Fruit fly (Drosophila melanogaster) whole organism, embryonic: ENCODE results near the gene CG5850.

ENCODE experiments used
- CG11247 ChIP-seq: fragments of 200-800 bp; sonication (Bioruptor generic); IDR thresholded peaks from 2 replicates; pipeline ENCODE4 v1.3.6; 2022; ENCODE audit warnings: missing biosample characterization, missing genetic modification characterization
- CG12219 ChIP-seq: fragments of 200-800 bp; sonication (Bioruptor generic); optimal IDR thresholded peaks from 3 replicates; lab custom pipeline; 2018; ENCODE audit warnings: missing biosample characterization, mild to moderate bottlenecking, missing genetic modification characterization
- CG12744 ChIP-seq: fragments of 200-800 bp; sonication (Bioruptor generic); optimal IDR thresholded peaks from 2 replicates; lab custom pipeline; 2016; ENCODE audit warnings: missing biosample characterization, missing genetic modification characterization
- CG15073 ChIP-seq: fragments of 200-800 bp; sonication (Bioruptor generic); optimal IDR thresholded peaks from 2 replicates; lab custom pipeline; 2016; ENCODE audit warnings: missing biosample characterization, missing genetic modification characterization
- CG1602 ChIP-seq: fragments of 200-800 bp; sonication (Bioruptor generic); optimal IDR thresholded peaks from 3 replicates; lab custom pipeline; 2016; ENCODE audit warnings: missing biosample characterization, missing genetic modification characterization
- CG18599 ChIP-seq: fragments of 200-800 bp; sonication (Bioruptor generic); optimal IDR thresholded peaks from 3 replicates; lab custom pipeline; 2017; ENCODE audit warnings: missing biosample characterization, missing genetic modification characterization, mild to moderate bottlenecking, moderate library complexity, missing genetic modification reagents
- CG2129 ChIP-seq: fragments of 200-800 bp; sonication (Bioruptor generic); IDR thresholded peaks from 2 replicates; pipeline ENCODE4 v1.3.6; 2022; ENCODE audit warnings: missing biosample characterization, missing genetic modification characterization; ENCODE audit not compliant: partially characterized antibody
- CG31441 ChIP-seq: fragments of 200-800 bp; sonication (Bioruptor generic); IDR thresholded peaks from 2 replicates; pipeline ENCODE4 v1.3.6; 2022; ENCODE audit warnings: missing biosample characterization, missing genetic modification characterization
- CG3281 ChIP-seq: fragments of 200-800 bp; sonication (Bioruptor generic); optimal IDR thresholded peaks from 3 replicates; lab custom pipeline; 2017; ENCODE audit warnings: missing biosample characterization, mild to moderate bottlenecking, missing genetic modification characterization
- CG33213 ChIP-seq: fragments of 200-800 bp; sonication (Bioruptor generic); optimal IDR thresholded peaks from 3 replicates; lab custom pipeline; 2016; ENCODE audit warnings: missing biosample characterization, missing genetic modification characterization
- CG33557 ChIP-seq: fragments of 200-800 bp; sonication (Bioruptor generic); optimal IDR thresholded peaks from 2 replicates; lab custom pipeline; 2019; ENCODE audit warnings: missing biosample characterization, mild to moderate bottlenecking, missing genetic modification characterization, moderate library complexity
- CG4617 ChIP-seq: fragments of 200-800 bp; sonication (Bioruptor generic); optimal IDR thresholded peaks from 3 replicates; lab custom pipeline; 2016; ENCODE audit warnings: missing biosample characterization, missing genetic modification characterization, borderline replicate concordance
- CG4820 ChIP-seq: fragments of 200-800 bp; sonication (Bioruptor generic); optimal IDR thresholded peaks from 3 replicates; lab custom pipeline; 2016; ENCODE audit warnings: missing biosample characterization, missing genetic modification characterization
- CG5953 ChIP-seq: fragments of 200-800 bp; sonication (Bioruptor generic); IDR thresholded peaks from 2 replicates; pipeline ENCODE4 v1.3.6; 2022; ENCODE audit warnings: missing biosample characterization, missing genetic modification characterization
- CG7271 ChIP-seq: fragments of 200-800 bp; sonication (Bioruptor generic); optimal IDR thresholded peaks from 2 replicates; lab custom pipeline; 2018; ENCODE audit warnings: missing biosample characterization, mild to moderate bottlenecking, missing genetic modification characterization, moderate library complexity
- CG7786 ChIP-seq: fragments of 200-800 bp; sonication (Bioruptor generic); optimal IDR thresholded peaks from 2 replicates; lab custom pipeline; 2016; ENCODE audit warnings: missing biosample characterization, missing genetic modification characterization
- CG8765 ChIP-seq: fragments of 200-800 bp; sonication (Bioruptor generic); IDR thresholded peaks from 2 replicates; pipeline ENCODE4 v1.3.6; 2022; ENCODE audit warnings: missing biosample characterization, missing genetic modification characterization
- CG9437 ChIP-seq: fragments of 200-800 bp; sonication (Bioruptor generic); optimal IDR thresholded peaks from 2 replicates; lab custom pipeline; 2018; ENCODE audit warnings: missing biosample characterization, mild to moderate bottlenecking, missing genetic modification characterization
- CG9797 ChIP-seq: fragments of 200-800 bp; sonication (Bioruptor generic); optimal IDR thresholded peaks from 3 replicates; lab custom pipeline; 2018; ENCODE audit warnings: missing biosample characterization, mild to moderate bottlenecking, missing genetic modification characterization
- CG9876 ChIP-seq: fragments of 200-800 bp; sonication (Bioruptor generic); optimal IDR thresholded peaks from 2 replicates; lab custom pipeline; 2016; ENCODE audit warnings: missing biosample characterization, missing genetic modification characterization
- CHES-1-like ChIP-seq: fragments of 200-800 bp; sonication (Bioruptor generic); optimal IDR thresholded peaks from 2 replicates; lab custom pipeline; 2016; ENCODE audit warnings: missing biosample characterization, missing genetic modification characterization
- Dad ChIP-seq: fragments of 200-800 bp; sonication (Bioruptor generic); optimal IDR thresholded peaks from 3 replicates; lab custom pipeline; 2016; ENCODE audit warnings: missing biosample characterization, missing genetic modification characterization
- Dbx ChIP-seq: fragments of 200-800 bp; sonication (Bioruptor generic); IDR thresholded peaks from 3 replicates; pipeline ENCODE4 v1.3.6; 2022; ENCODE audit warnings: missing biosample characterization, missing genetic modification characterization
- Deaf1 ChIP-seq: fragments of 200-800 bp; optimal IDR thresholded peaks from 3 replicates; lab custom pipeline; 2019; ENCODE audit warnings: missing biosample characterization, mild to moderate bottlenecking, missing genetic modification characterization, moderate library complexity
- Dref ChIP-seq: fragments of 200-800 bp; sonication (Bioruptor generic); IDR thresholded peaks from 2 replicates; pipeline ENCODE4 v1.3.6; 2022; ENCODE audit warnings: missing biosample characterization, missing genetic modification characterization
- Fer2 ChIP-seq: fragments of 200-800 bp; sonication (Bioruptor generic); optimal IDR thresholded peaks from 2 replicates; lab custom pipeline; 2018; ENCODE audit warnings: missing biosample characterization, mild to moderate bottlenecking, missing genetic modification characterization, moderate library complexity
- Gug ChIP-seq: fragments of 200-800 bp; sonication (Bioruptor generic); IDR thresholded peaks from 4 replicates; pipeline ENCODE4 v1.3.6; 2022; ENCODE audit warnings: missing biosample characterization, missing genetic modification characterization
- H15 ChIP-seq: fragments of 200-800 bp; sonication (Bioruptor generic); IDR thresholded peaks from 3 replicates; pipeline ENCODE4 v1.3.6; 2022; ENCODE audit warnings: missing biosample characterization, missing genetic modification characterization
- HHEX ChIP-seq: fragments of 200-800 bp; sonication (Bioruptor generic); optimal IDR thresholded peaks from 3 replicates; lab custom pipeline; 2017; ENCODE audit warnings: missing biosample characterization, mild to moderate bottlenecking, missing genetic modification characterization, missing genetic modification reagents
- Hand ChIP-seq: fragments of 200-800 bp; sonication (Bioruptor generic); optimal IDR thresholded peaks from 2 replicates; lab custom pipeline; 2017; ENCODE audit warnings: mild to moderate bottlenecking, missing biosample characterization, missing genetic modification reagents, missing genetic modification characterization
- Hr3 ChIP-seq: fragments of 200-800 bp; sonication (Bioruptor generic); optimal IDR thresholded peaks from 3 replicates; lab custom pipeline; 2016; ENCODE audit warnings: missing biosample characterization, missing genetic modification characterization
- Neu2 ChIP-seq: fragments of 200-800 bp; sonication (Bioruptor generic); optimal IDR thresholded peaks from 3 replicates; lab custom pipeline; 2016; ENCODE audit warnings: missing biosample characterization, missing genetic modification characterization, borderline replicate concordance
- Oaz ChIP-seq: fragments of 200-800 bp; sonication (Bioruptor generic); IDR thresholded peaks from 2 replicates; pipeline ENCODE4 v1.3.6; 2022; ENCODE audit warnings: missing biosample characterization, missing genetic modification characterization
- Pdp1 ChIP-seq, 2 experiments: fragments of 200-800 bp; sonication (Bioruptor generic); optimal IDR thresholded peaks; 3 replicates each; lab custom pipeline; 2016; ENCODE audit warnings: missing biosample characterization in 2 of 2, missing genetic modification characterization in 2 of 2, mild to moderate bottlenecking in 1 of 2, moderate library complexity in 1 of 2
- Ptx1 ChIP-seq: fragments of 200-800 bp; sonication (Bioruptor generic); IDR thresholded peaks from 2 replicates; pipeline ENCODE4 v1.3.6; 2022; ENCODE audit warnings: missing biosample characterization, missing genetic modification characterization
- Sin3A ChIP-seq: fragments of >200 bp; optimal IDR thresholded peaks from 2 replicates; lab custom pipeline; 2018
- Xbp1 ChIP-seq: fragments of 200-800 bp; sonication (Bioruptor generic); optimal IDR thresholded peaks from 3 replicates; lab custom pipeline; 2016; ENCODE audit warnings: missing biosample characterization, mild to moderate bottlenecking, missing genetic modification characterization
- ac ChIP-seq: fragments of 200-800 bp; sonication (Bioruptor generic); optimal IDR thresholded peaks from 3 replicates; lab custom pipeline; 2017; ENCODE audit warnings: missing biosample characterization, mild to moderate bottlenecking, missing genetic modification characterization
- az2 ChIP-seq: fragments of 200-800 bp; sonication (Bioruptor generic); optimal IDR thresholded peaks from 3 replicates; lab custom pipeline; 2016; ENCODE audit warnings: missing biosample characterization, missing genetic modification characterization
- br ChIP-seq: fragments of >200 bp; optimal IDR thresholded peaks from 2 replicates; lab custom pipeline; 2017
- crc ChIP-seq: fragments of 200-800 bp; sonication (Bioruptor generic); optimal IDR thresholded peaks from 2 replicates; lab custom pipeline; 2016; ENCODE audit warnings: missing biosample characterization, missing genetic modification characterization
- dm ChIP-seq: fragments of 200-800 bp; sonication (Bioruptor generic); optimal IDR thresholded peaks from 3 replicates; lab custom pipeline; 2016; ENCODE audit warnings: missing biosample characterization, missing genetic modification characterization
- fru ChIP-seq: fragments of >200 bp; optimal IDR thresholded peaks from 2 replicates; lab custom pipeline; 2017
- gce ChIP-seq: fragments of 200-800 bp; sonication (Bioruptor generic); IDR thresholded peaks from 3 replicates; pipeline ENCODE4 v1.3.6; 2022; ENCODE audit warnings: missing biosample characterization, missing genetic modification characterization
- inv ChIP-seq: fragments of 200-800 bp; sonication (Bioruptor generic); IDR thresholded peaks from 2 replicates; pipeline ENCODE4 v1.3.6; 2022; ENCODE audit warnings: missing biosample characterization, missing genetic modification characterization; ENCODE audit not compliant: partially characterized antibody
- oc ChIP-seq: fragments of 200-800 bp; sonication (Bioruptor generic); optimal IDR thresholded peaks from 2 replicates; lab custom pipeline; 2018; ENCODE audit warnings: missing biosample characterization, mild to moderate bottlenecking, missing genetic modification characterization, moderate library complexity
- pzg ChIP-seq: fragments of 200-800 bp; sonication (Bioruptor generic); optimal IDR thresholded peaks from 3 replicates; lab custom pipeline; 2018; ENCODE audit warnings: missing biosample characterization, mild to moderate bottlenecking, missing genetic modification characterization, moderate library complexity
- repo ChIP-seq: fragments of 200-800 bp; sonication (Bioruptor generic); optimal IDR thresholded peaks from 2 replicates; lab custom pipeline; 2016; ENCODE audit warnings: missing biosample characterization, missing genetic modification characterization
- sd ChIP-seq: fragments of 200-800 bp; sonication (Bioruptor generic); optimal IDR thresholded peaks from 3 replicates; lab custom pipeline; 2018; ENCODE audit warnings: missing biosample characterization, mild to moderate bottlenecking, missing genetic modification characterization, moderate library complexity
- trh ChIP-seq: fragments of 200-800 bp; sonication (Bioruptor generic); optimal IDR thresholded peaks from 2 replicates; lab custom pipeline; 2016; ENCODE audit warnings: missing biosample characterization, missing genetic modification characterization

Gene CG5850

dm6 chr2L:9915011-9915850 lies 48.5 kb downstream of the CG5850 start, which contains the start of gene yip2 (continued):
- peak; percentile 64; the same call in 1 of the 3 replicates for TF ChIP-seq gce
- no peak for TF ChIP-seq CG4820 (GFP tag; lab: Kevin White, UChicago)
- no peak; the same call in 1 of the 2 replicates for TF ChIP-seq Dref
- TF ChIP-seq br (lab: Kevin White, UChicago) = no peak
- peak; percentile 57 for TF ChIP-seq CG3281 (GFP tag; lab: Kevin White, UChicago)
- 0 out of 2 replicates have a peak, but pooled peaks have one; percentile 12 for TF ChIP-seq Oaz (GFP tag; lab: Robert Waterston, UW)
- peak; percentile 59 for TF ChIP-seq Dbx
- TF ChIP-seq CG9437 = no peak
- TF ChIP-seq CG33557 (GFP tag; lab: Kevin White, UChicago) = no peak
- peak; percentile 49 for TF ChIP-seq Deaf1 (tag; lab: Kevin White, UChicago)
- no peak for TF ChIP-seq CG1602 (GFP tag; lab: Kevin White, UChicago)
- peak; percentile 73 for TF ChIP-seq CG18599
- peak; percentile 40 for TF ChIP-seq oc
- TF ChIP-seq dm (GFP tag; lab: Kevin White, UChicago) = no peak
- no peak for TF ChIP-seq sd
- no peak for TF ChIP-seq CG8765 (GFP tag; lab: Robert Waterston, UW)
- no peak for TF ChIP-seq CG7271 (tag; lab: Kevin White, UChicago)
- TF ChIP-seq CG15073 = no peak
- peak; percentile 16 for TF ChIP-seq Hr3
- TF ChIP-seq ac (GFP tag; lab: Kevin White, UChicago) = no peak
- no peak for TF ChIP-seq fru (lab: Kevin White, UChicago)
- TF ChIP-seq Xbp1 (GFP tag; lab: Kevin White, UChicago) = peak; percentile 76
- TF ChIP-seq CG2129 (GFP tag; lab: Robert Waterston, UW) = no peak
- TF ChIP-seq az2 (GFP tag; lab: Kevin White, UChicago) = peak; percentile 53
- TF ChIP-seq Dad (GFP tag; lab: Kevin White, UChicago) = peak; percentile 12
- no peak for TF ChIP-seq CG9797 (GFP tag; lab: Kevin White, UChicago)
- peak; percentile 7 for TF ChIP-seq CG12744 (GFP tag; lab: Kevin White, UChicago)
- TF ChIP-seq CG33213 (GFP tag; lab: Kevin White, UChicago) = no peak
- TF ChIP-seq CHES-1-like (GFP tag; lab: Kevin White, UChicago) = peak; percentile 65
- TF ChIP-seq CG12219 (GFP tag; lab: Kevin White, UChicago) = peak; percentile 57
- peak; percentile 52; the same call in 1 of the 2 replicates for TF ChIP-seq Ptx1 (GFP tag; lab: Robert Waterston, UW)
- peak; percentile 28; the same call in 1 of the 4 replicates for TF ChIP-seq Gug (GFP tag; lab: Robert Waterston, UW)
- TF ChIP-seq crc (GFP tag; lab: Kevin White, UChicago) = no peak
- TF ChIP-seq CG31441 (GFP tag; lab: Robert Waterston, UW) = peak; percentile 58; the same call in 1 of the 2 replicates
- TF ChIP-seq Hand (GFP tag; lab: Kevin White, UChicago) = peak; percentile 54
- TF ChIP-seq CG11247 (GFP tag; lab: Robert Waterston, UW) = peak; percentile 40
- TF ChIP-seq CG5953 (GFP tag; lab: Robert Waterston, UW) = no peak
- no peak for TF ChIP-seq Fer2 (tag; lab: Kevin White, UChicago)
- TF ChIP-seq CG4617 = no peak
- TF ChIP-seq CG7786 (GFP tag; lab: Kevin White, UChicago) = peak; percentile 53
- peak; percentile 31; the same call in 1 of the 3 replicates for TF ChIP-seq H15 (GFP tag; lab: Robert Waterston, UW)
- peak; percentile 43 for TF ChIP-seq HHEX
- no peak for TF ChIP-seq CG9876
- TF ChIP-seq pzg (GFP tag; lab: Kevin White, UChicago) = peak; percentile 11
- no peak for TF ChIP-seq Neu2 (GFP tag; lab: Kevin White, UChicago)
- TF ChIP-seq Pdp1 (GFP tag; optimal IDR thresholded peaks at IDR 0.05; lab: Kevin White, UChicago) = peak; percentile 45 to 47
- TF ChIP-seq Sin3A (lab: Kevin White, UChicago) = no peak
- no peak for TF ChIP-seq repo (GFP tag; lab: Kevin White, UChicago)
- TF ChIP-seq trh = no peak
- TF ChIP-seq inv (GFP tag; lab: Robert Waterston, UW) = no peak
